Fruit fly (Drosophila melanogaster) whole organism, adult: Measurements from ENCODE around the gene Spn77Bb.

ENCODE experiments used
- CG11617 ChIP-seq: fragments of 200-800 bp; sonication (Bioruptor generic); optimal IDR thresholded peaks from 2 replicates; lab custom pipeline; 2017; ENCODE audit warnings: mild to moderate bottlenecking, missing biosample characterization, missing genetic modification reagents, missing genetic modification characterization
- CG12768 ChIP-seq: fragments of 200-800 bp; sonication (Bioruptor generic); optimal IDR thresholded peaks from 2 replicates; lab custom pipeline; 2017; ENCODE audit warnings: missing biosample characterization, missing genetic modification characterization, mild to moderate bottlenecking, moderate library complexity, missing genetic modification reagents
- CG14711 ChIP-seq: fragments of 200-800 bp; sonication (Bioruptor generic); optimal IDR thresholded peaks from 2 replicates; lab custom pipeline; 2018; ENCODE audit warnings: missing biosample characterization, mild to moderate bottlenecking, missing genetic modification characterization, moderate library complexity
- CG1620 ChIP-seq: fragments of 200-800 bp; sonication (Bioruptor generic); optimal IDR thresholded peaks from 2 replicates; lab custom pipeline; 2016; ENCODE audit warnings: missing biosample characterization, missing genetic modification characterization
- CG33017 ChIP-seq: fragments of 200-800 bp; sonication (Bioruptor generic); optimal IDR thresholded peaks from 2 replicates; lab custom pipeline; 2018; ENCODE audit warnings: missing biosample characterization, mild to moderate bottlenecking, missing genetic modification characterization, moderate library complexity
- CG5204 ChIP-seq: fragments of 200-800 bp; sonication (Bioruptor generic); optimal IDR thresholded peaks from 2 replicates; lab custom pipeline; 2016; ENCODE audit warnings: missing biosample characterization, missing genetic modification characterization
- CG7045 ChIP-seq: fragments of 200-800 bp; sonication (Bioruptor generic); optimal IDR thresholded peaks from 2 replicates; lab custom pipeline; 2017; ENCODE audit warnings: missing biosample characterization, mild to moderate bottlenecking, missing genetic modification characterization
- CG7101 ChIP-seq: fragments of 200-800 bp; sonication (Bioruptor generic); optimal IDR thresholded peaks from 2 replicates; lab custom pipeline; 2018; ENCODE audit warnings: missing biosample characterization, mild to moderate bottlenecking, missing genetic modification characterization, moderate library complexity
- Clk ChIP-seq: fragments of 200-800 bp; sonication (Bioruptor generic); optimal IDR thresholded peaks from 2 replicates; lab custom pipeline; 2017; ENCODE audit warnings: missing biosample characterization, missing genetic modification characterization
- Crg-1 ChIP-seq: fragments of 200-800 bp; sonication (Bioruptor generic); optimal IDR thresholded peaks from 2 replicates; lab custom pipeline; 2016; ENCODE audit warnings: missing biosample characterization, missing genetic modification characterization
- Hr96 ChIP-seq: fragments of 200-800 bp; sonication (Bioruptor generic); optimal IDR thresholded peaks from 2 replicates; lab custom pipeline; 2016; ENCODE audit warnings: missing biosample characterization, missing genetic modification characterization
- Mnt ChIP-seq: fragments of 200-800 bp; sonication (Bioruptor generic); optimal IDR thresholded peaks from 2 replicates; lab custom pipeline; 2016; ENCODE audit warnings: missing biosample characterization, mild to moderate bottlenecking, missing genetic modification characterization
- bab1 ChIP-seq: fragments of 200-800 bp; sonication (Bioruptor generic); optimal IDR thresholded peaks from 3 replicates; lab custom pipeline; 2019; ENCODE audit warnings: missing biosample characterization, mild to moderate bottlenecking, missing genetic modification characterization, moderate library complexity
- cic ChIP-seq: fragments of 200-800 bp; sonication (Bioruptor generic); optimal IDR thresholded peaks from 2 replicates; lab custom pipeline; 2017; ENCODE audit warnings: missing biosample characterization, mild to moderate bottlenecking, missing genetic modification characterization, moderate library complexity
- cnc ChIP-seq, 2 experiments: fragments of >200 bp; optimal IDR thresholded peaks; 2 replicates each; lab custom pipeline; 2017
- kay ChIP-seq: fragments of 200-800 bp; sonication (Bioruptor generic); peaks from one replicate; lab custom pipeline; 2016; ENCODE audit warnings: missing biosample characterization, missing genetic modification characterization, borderline replicate concordance
- ovo ChIP-seq: fragments of 200-800 bp; sonication (Bioruptor generic); optimal IDR thresholded peaks from 2 replicates; lab custom pipeline; 2016; ENCODE audit warnings: missing biosample characterization, missing genetic modification characterization
- pad ChIP-seq: fragments of 200-800 bp; sonication (Bioruptor generic); optimal IDR thresholded peaks from 3 replicates; lab custom pipeline; 2017; ENCODE audit warnings: missing biosample characterization, missing genetic modification characterization, mild to moderate bottlenecking, moderate library complexity, missing genetic modification reagents
- tj ChIP-seq: fragments of 200-800 bp; sonication (Bioruptor generic); optimal IDR thresholded peaks from 3 replicates; lab custom pipeline; 2017; ENCODE audit warnings: missing biosample characterization, mild to moderate bottlenecking, missing genetic modification characterization, moderate library complexity
- toe ChIP-seq: fragments of 200-800 bp; sonication (Bioruptor generic); optimal IDR thresholded peaks from 2 replicates; lab custom pipeline; 2016; ENCODE audit warnings: missing biosample characterization, missing genetic modification characterization

Gene Spn77Bb

DNA sequence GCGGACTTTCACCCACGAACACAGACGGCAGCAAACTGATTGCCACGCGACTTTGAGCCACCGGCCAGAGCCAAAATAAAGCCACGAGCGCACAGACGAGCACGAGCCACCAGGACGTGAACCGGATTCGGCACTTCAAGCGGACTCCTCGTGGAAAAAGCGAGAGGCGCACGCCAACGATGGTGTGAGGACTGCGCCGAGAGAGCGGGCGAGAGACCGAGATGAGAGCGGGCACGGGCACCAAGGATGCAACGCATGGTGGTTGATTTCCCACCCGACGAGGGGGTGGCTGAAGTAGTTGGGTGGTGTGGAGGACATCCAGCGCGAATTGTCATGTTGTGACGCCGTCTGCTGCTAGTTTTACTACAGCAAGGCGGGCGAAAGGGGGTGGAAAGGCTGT is 25.7 kb upstream of the Spn77Bb start, which contains the start of gene gogo:
Gene gogo (minus strand): TSS at position 39 of the 400 bp plus-strand sequence.
- TF ChIP-seq CG33017 (tag; lab: Kevin White, UChicago) (no peak), pad (GFP tag; lab: Kevin White, UChicago) (no peak), CG1620 (GFP tag; lab: Kevin White, UChicago) (no peak), CG11617 (GFP tag; lab: Kevin White, UChicago) (no peak), CG7045 (GFP tag; lab: Kevin White, UChicago) (no peak), cnc (optimal IDR thresholded peaks at IDR 0.05; lab: Kevin White, UChicago) (no peak), CG14711 (no peak), Hr96 (GFP tag; lab: Kevin White, UChicago) (no peak), Clk (GFP tag; lab: Kevin White, UChicago) (no peak), bab1 (no peak), CG5204 (GFP tag; lab: Kevin White, UChicago) (no peak), cic (no peak), CG7101 (tag; lab: Kevin White, UChicago) (no peak), CG12768 (GFP tag; lab: Kevin White, UChicago) (no peak)

DNA sequence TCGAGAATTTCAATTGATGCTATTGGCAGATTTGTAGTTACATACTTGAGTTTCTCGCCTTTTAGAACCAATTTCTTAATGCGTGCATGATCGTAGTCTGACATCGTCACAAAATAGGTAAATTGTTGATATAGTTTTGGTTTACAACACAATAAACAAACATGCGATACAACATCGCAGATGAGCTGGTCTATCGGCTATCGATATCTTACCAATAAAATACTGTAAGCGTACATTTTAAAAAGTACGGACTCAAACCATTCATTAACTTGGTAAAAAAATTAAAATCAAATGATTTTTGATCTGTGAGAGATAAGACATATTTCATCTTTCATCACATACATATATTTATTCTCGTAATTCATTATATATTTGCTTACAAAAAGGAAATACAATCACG is 24.0 kb upstream of the Spn77Bb start, which contains the start of gene FRG1:
Gene FRG1 (minus strand): TSS at position 175 of the 400 bp plus-strand sequence.
- TF ChIP-seq toe (GFP tag; lab: Kevin White, UChicago) = no peak
- TF ChIP-seq CG12768 (GFP tag; lab: Kevin White, UChicago) = no peak
- no peak for TF ChIP-seq kay (GFP tag; lab: Kevin White, UChicago)
- TF ChIP-seq CG14711 = no peak
- no peak for TF ChIP-seq Clk (GFP tag; lab: Kevin White, UChicago)
- no peak for TF ChIP-seq CG7045 (GFP tag; lab: Kevin White, UChicago)
- no peak for TF ChIP-seq CG1620 (GFP tag; lab: Kevin White, UChicago)
- no peak for TF ChIP-seq Crg-1 (GFP tag; lab: Kevin White, UChicago)
- no peak for TF ChIP-seq CG5204 (GFP tag; lab: Kevin White, UChicago)
- no peak for TF ChIP-seq cnc (optimal IDR thresholded peaks at IDR 0.05; lab: Kevin White, UChicago)
- no peak for TF ChIP-seq CG11617 (GFP tag; lab: Kevin White, UChicago)
- no peak for TF ChIP-seq tj
- no peak for TF ChIP-seq cic
- TF ChIP-seq pad (GFP tag; lab: Kevin White, UChicago) = no peak
- no peak for TF ChIP-seq Mnt (GFP tag; lab: Kevin White, UChicago)
- TF ChIP-seq CG33017 (tag; lab: Kevin White, UChicago) = no peak
- no peak for TF ChIP-seq bab1
- no peak for TF ChIP-seq ovo

DNA sequence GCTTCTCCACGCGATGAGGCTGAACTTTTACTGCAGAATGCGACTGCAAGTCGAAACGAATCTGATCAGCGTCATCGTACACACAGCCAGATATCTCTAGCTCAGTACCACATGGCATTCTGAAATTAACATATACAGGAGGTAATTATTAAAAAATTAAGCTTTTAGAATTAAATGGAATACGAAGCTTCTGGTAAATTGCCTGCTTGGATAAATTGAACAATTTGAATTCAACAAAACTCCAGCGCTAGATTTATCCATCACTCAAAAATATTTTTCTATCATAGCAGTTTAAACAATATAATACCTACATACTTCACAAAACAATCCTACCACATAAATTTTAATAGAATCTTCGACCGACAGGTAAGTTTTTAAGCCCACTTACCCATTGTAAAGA is 21.6 kb upstream of the Spn77Bb start, which contains the start of gene SCCRO4:
Gene SCCRO4 (plus strand): TSS at position 301 of the 400 bp plus-strand sequence.
- TF ChIP-seq toe (GFP tag; lab: Kevin White, UChicago) (no peak), CG5204 (GFP tag; lab: Kevin White, UChicago) (no peak), cic (no peak), CG11617 (GFP tag; lab: Kevin White, UChicago) (no peak), Mnt (GFP tag; lab: Kevin White, UChicago) (no peak), CG12768 (GFP tag; lab: Kevin White, UChicago) (no peak), CG7045 (GFP tag; lab: Kevin White, UChicago) (no peak), bab1 (no peak), kay (GFP tag; lab: Kevin White, UChicago) (no peak), CG7101 (tag; lab: Kevin White, UChicago) (no peak), CG1620 (GFP tag; lab: Kevin White, UChicago) (no peak)

DNA sequence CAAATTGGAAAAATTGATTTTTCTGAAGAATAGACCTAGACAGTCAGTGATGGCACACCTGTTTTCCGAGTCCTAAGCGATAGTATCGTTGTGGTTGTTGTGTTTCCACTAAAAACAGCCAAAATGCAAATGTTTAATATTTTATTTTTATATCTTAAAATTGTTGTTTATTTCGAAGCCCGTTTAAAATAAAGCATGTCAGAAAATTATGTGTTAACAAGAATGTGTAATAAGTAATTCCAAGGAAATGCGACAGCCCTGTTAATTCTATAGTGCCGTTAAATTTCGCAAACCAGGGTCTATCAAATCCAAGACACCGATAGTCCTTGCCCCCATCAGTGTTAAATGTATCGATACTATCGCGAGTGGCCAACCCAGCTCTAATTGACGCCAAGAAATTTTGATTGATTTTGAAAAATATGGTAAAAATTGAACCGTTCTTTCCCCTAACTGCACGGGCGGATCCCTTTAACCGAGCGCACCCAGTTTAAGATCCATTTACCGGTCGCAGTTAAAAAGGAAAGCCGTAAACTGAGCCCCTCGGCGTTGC is 18.6 kb upstream of the Spn77Bb start, which contains the start of gene Pex23:
Gene Pex23 (minus strand): TSS at position 61 of the 550 bp plus-strand sequence.
- peak; percentile 41 for TF ChIP-seq tj
- TF ChIP-seq toe (GFP tag; lab: Kevin White, UChicago) = peak; percentile 89
- peak; percentile 74 for TF ChIP-seq CG1620 (GFP tag; lab: Kevin White, UChicago)
- peak; percentile 75 for TF ChIP-seq CG7101 (tag; lab: Kevin White, UChicago)
- peak; percentile 76 for TF ChIP-seq CG5204 (GFP tag; lab: Kevin White, UChicago)
- TF ChIP-seq ovo = peak; percentile 52
- TF ChIP-seq Hr96 (GFP tag; lab: Kevin White, UChicago) = peak; percentile 79
- no peak for TF ChIP-seq kay (GFP tag; lab: Kevin White, UChicago)
- peak; percentile 68 for TF ChIP-seq Clk (GFP tag; lab: Kevin White, UChicago)
- peak; percentile 74 for TF ChIP-seq CG11617 (GFP tag; lab: Kevin White, UChicago)
- TF ChIP-seq Crg-1 (GFP tag; lab: Kevin White, UChicago) = peak; percentile 50
- peak; percentile 58 for TF ChIP-seq pad (GFP tag; lab: Kevin White, UChicago)
- TF ChIP-seq CG7045 (GFP tag; lab: Kevin White, UChicago) = peak; percentile 69
- no peak for TF ChIP-seq cnc (optimal IDR thresholded peaks at IDR 0.05; lab: Kevin White, UChicago)
- peak; percentile 91 for TF ChIP-seq bab1
- peak; percentile 9 for TF ChIP-seq cic
- peak; percentile 35 for TF ChIP-seq CG33017 (tag; lab: Kevin White, UChicago)
- peak; percentile 96 for TF ChIP-seq CG14711
- peak; percentile 48 for TF ChIP-seq CG12768 (GFP tag; lab: Kevin White, UChicago)
- peak; percentile 70 for TF ChIP-seq Mnt (GFP tag; lab: Kevin White, UChicago)

DNA sequence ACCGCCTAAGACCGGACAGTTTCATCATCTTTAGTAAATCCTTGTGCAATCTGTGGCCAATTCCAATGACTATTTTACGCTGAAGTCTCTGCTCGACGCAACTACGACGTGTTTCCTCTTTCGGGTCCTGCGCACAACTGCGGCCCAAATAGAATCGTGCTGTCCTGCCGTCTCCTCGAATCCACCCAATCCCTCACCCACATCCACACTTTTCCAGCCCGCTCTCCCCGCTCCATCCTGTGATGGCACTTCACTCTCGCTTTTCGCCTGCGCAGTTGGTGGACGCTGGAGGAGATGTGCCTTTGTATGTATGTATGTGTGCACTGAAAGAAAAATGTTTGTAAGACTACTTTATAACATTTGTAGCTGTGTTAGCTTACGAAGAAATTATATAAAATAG is 14.6 kb upstream of the Spn77Bb start, which contains the start of gene CG32225:
Gene CG32225 (minus strand): TSS at position 142 of the 400 bp plus-strand sequence.
- TF ChIP-seq CG7045 (GFP tag; lab: Kevin White, UChicago) (no peak), CG11617 (GFP tag; lab: Kevin White, UChicago) (no peak), kay (GFP tag; lab: Kevin White, UChicago) (no peak), CG14711 (no peak), Clk (GFP tag; lab: Kevin White, UChicago) (no peak), Mnt (GFP tag; lab: Kevin White, UChicago) (no peak), CG1620 (GFP tag; lab: Kevin White, UChicago) (no peak), Crg-1 (GFP tag; lab: Kevin White, UChicago) (no peak), Hr96 (GFP tag; lab: Kevin White, UChicago) (no peak), bab1 (no peak)
